Worm (Caenorhabditis elegans): ENCODE results near the gene F32D1.8.

ce11 chrV:4384482-4384881 is 7.0 kb upstream of the F32D1.8 start, which contains the start of gene F13A2.2:
- TF ChIP-seq unc-130 (tag; optimal IDR thresholded peaks at IDR 0.05) (no peak), nhr-84 (tag; optimal IDR thresholded peaks at IDR 0.05) (no peak), lin-14 (GFP tag; optimal IDR thresholded peaks at IDR 0.05) (no peak), fos-1 (tag; optimal IDR thresholded peaks at IDR 0.05) (no peak), unc-62 (GFP tag; optimal IDR thresholded peaks at IDR 0.05) (no peak), unc-98 (GFP tag; IDR thresholded peaks at IDR 0.05) (no peak)
